Worm (Caenorhabditis elegans): Measurements from ENCODE around the gene tes-1.
A peak's percentile ranks its signal among the peaks of the same experiment; 100 is the strongest.

Gene tes-1

DNA sequence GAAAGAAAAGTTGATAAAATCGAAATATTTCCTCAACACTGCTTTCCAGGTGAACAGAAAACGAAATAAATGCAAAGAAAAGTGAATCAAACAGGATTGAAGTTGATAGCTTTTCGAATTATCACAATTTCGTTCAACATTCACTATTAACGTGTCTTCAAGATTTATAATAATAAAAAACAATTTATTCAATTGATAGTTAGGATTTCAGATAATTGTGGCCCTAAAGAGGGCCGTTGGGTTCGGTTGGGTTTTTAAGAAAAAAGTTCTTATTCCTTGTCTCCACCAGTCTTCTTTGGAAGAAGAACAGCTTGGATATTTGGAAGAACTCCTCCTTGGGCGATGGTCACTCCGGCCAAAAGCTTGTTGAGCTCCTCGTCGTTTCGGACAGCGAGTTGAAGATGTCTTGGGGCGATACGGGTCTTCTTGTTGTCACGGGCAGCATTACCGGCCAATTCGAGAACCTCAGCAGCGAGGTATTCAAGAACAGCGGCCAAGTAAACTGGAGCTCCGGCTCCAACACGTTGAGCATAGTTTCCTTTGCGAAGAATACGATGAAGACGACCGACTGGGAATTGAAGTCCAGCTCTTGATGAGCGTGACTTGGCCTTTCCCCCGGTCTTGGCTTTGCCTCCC is 34.4 kb upstream of the tes-1 start:
- TF ChIP-seq ztf-23 (GFP tag; IDR thresholded peaks at IDR 0.05) (0 out of 2 replicates have a peak, but pooled peaks have one; percentile 9), ref-1 (GFP tag; conservative IDR thresholded peaks at IDR 0.05) (peak; percentile 32; the same call in 1 of the 2 replicates), tab-1 (GFP tag; IDR thresholded peaks at IDR 0.05) (0 out of 2 replicates have a peak, but pooled peaks have one; percentile 8)

DNA sequence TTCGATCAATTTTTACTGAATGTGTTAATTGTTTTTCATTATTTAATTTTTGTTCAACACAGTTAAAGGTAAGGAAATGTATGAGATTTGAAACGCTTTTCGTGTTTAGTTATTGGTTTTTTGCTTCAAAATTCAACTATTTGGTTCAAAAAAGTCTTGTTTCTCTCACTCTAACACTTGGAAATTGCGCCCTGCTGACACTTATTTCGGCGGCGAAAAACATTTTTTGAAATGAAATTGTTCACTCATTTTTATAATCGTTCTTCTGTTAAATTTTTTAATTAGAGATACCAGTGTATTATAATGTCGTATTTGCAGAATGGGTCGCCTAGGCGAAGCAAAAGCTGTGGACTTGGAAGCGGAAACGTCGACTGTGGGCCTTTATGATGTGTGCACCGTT is 26.9 kb upstream of the tes-1 start, which contains the start of gene rod-1:
Gene rod-1, plus strand, starts transcription at position 319 of the 400 bp plus-strand sequence.
- no peak for TF ChIP-seq flt-1 (GFP tag; IDR thresholded peaks at IDR 0.05)
- no peak for TF ChIP-seq ztf-29 (GFP tag; IDR thresholded peaks at IDR 0.05)
- no peak for TF ChIP-seq ref-1 (GFP tag; conservative IDR thresholded peaks at IDR 0.05)
- no peak for TF ChIP-seq tab-1 (GFP tag; IDR thresholded peaks at IDR 0.05)
- TF ChIP-seq ztf-23 (GFP tag; IDR thresholded peaks at IDR 0.05): no peak
- TF ChIP-seq cog-1 (tag; optimal IDR thresholded peaks at IDR 0.05): no peak
- TF ChIP-seq med-1 (GFP tag; optimal IDR thresholded peaks at IDR 0.05; ENCODE audit: insufficient read depth): no peak
- TF ChIP-seq klf-2 (GFP tag; conservative IDR thresholded peaks at IDR 0.05): no peak
- no peak for TF ChIP-seq T22C8.4 (GFP tag; IDR thresholded peaks at IDR 0.05)

- TF ChIP-seq T22C8.4 (GFP tag; IDR thresholded peaks at IDR 0.05): no peak
- TF ChIP-seq ztf-29 (GFP tag; IDR thresholded peaks at IDR 0.05): no peak
- no peak for TF ChIP-seq cog-1 (tag; optimal IDR thresholded peaks at IDR 0.05)
- no peak for TF ChIP-seq med-1 (GFP tag; optimal IDR thresholded peaks at IDR 0.05; ENCODE audit: insufficient read depth)
These were observed 26.5 kb upstream of the tes-1 start for ce11 chrIV:7477697-7478096.

DNA sequence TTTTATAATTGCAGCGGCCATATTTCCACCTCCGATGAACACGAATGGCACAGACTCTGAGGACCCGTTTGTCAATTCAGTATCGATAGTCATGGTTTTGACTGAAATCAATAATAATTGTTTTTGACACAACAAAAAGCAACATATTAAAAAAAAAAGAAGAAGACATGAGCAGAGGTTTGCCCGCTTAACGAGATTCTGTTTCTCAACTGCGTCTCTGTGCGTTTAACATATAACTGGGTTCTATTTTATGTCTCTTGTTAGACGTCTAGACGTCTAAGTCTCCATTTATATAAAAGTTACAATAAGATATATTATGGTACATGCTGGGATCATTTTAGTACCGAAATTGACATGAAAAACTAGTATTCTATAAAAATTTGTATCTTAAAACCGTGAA is 26.0 kb upstream of the tes-1 start, which contains the start of gene pycr-4:
Gene pycr-4, minus strand, starts transcription at position 101 of the 400 bp plus-strand sequence.
- TF ChIP-seq klf-2 (GFP tag; conservative IDR thresholded peaks at IDR 0.05): no peak
- no peak for TF ChIP-seq ztf-23 (GFP tag; IDR thresholded peaks at IDR 0.05)
- TF ChIP-seq med-1 (GFP tag; optimal IDR thresholded peaks at IDR 0.05; ENCODE audit: insufficient read depth): no peak
- TF ChIP-seq tab-1 (GFP tag; IDR thresholded peaks at IDR 0.05): no peak
- no peak for TF ChIP-seq flt-1 (GFP tag; IDR thresholded peaks at IDR 0.05)
- no peak for TF ChIP-seq ztf-29 (GFP tag; IDR thresholded peaks at IDR 0.05)
- no peak for TF ChIP-seq cog-1 (tag; optimal IDR thresholded peaks at IDR 0.05)
- no peak for TF ChIP-seq ref-1 (GFP tag; conservative IDR thresholded peaks at IDR 0.05)
- no peak for TF ChIP-seq T22C8.4 (GFP tag; IDR thresholded peaks at IDR 0.05)

- TF ChIP-seq ztf-29 (GFP tag; IDR thresholded peaks at IDR 0.05) (no peak), flt-1 (GFP tag; IDR thresholded peaks at IDR 0.05) (no peak), tab-1 (GFP tag; IDR thresholded peaks at IDR 0.05) (no peak), klf-2 (GFP tag; conservative IDR thresholded peaks at IDR 0.05) (no peak), med-1 (GFP tag; optimal IDR thresholded peaks at IDR 0.05; ENCODE audit: insufficient read depth) (no peak), cog-1 (tag; optimal IDR thresholded peaks at IDR 0.05) (no peak)
These were observed 23.6 kb upstream of the tes-1 start, which contains the start of gene slc-25A18.2 for ce11 chrIV:7474826-7475225. Gene slc-25A18.2 (plus strand): TSS chrIV:7475041.

DNA sequence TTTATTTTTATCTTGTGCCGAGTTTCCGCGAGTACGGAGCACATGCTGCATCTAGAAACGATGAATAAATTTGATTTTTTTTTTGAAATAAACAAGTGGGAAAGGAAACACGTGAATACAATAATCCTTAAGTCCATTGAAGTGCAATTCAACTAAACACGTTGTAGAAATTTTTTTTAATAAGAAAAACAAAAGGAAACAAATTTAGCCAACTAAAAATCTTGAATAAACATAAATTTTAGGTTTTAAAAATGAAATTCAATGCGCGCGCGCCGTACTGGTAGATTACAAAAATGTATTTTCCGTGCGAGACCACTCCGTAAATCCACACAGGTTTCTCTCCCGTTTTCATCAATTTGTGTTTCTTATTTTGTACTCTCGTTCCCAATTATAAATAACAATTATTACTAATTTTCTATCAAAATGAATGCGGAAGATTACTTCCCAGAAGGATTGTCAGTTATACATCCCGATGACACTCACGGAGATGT is 22.0 kb upstream of the tes-1 start, which contains the start of the genes plk-3 and F55G1.6:
Gene plk-3, minus strand, starts transcription at position 51 of the 491 bp plus-strand sequence.
Gene F55G1.6, plus strand, starts transcription at position 359 of the 491 bp plus-strand sequence.
- TF ChIP-seq flt-1 (GFP tag; IDR thresholded peaks at IDR 0.05) (no peak), tab-1 (GFP tag; IDR thresholded peaks at IDR 0.05) (no peak), klf-2 (GFP tag; conservative IDR thresholded peaks at IDR 0.05) (no peak), ztf-29 (GFP tag; IDR thresholded peaks at IDR 0.05) (no peak)

- TF ChIP-seq flt-1 (GFP tag; IDR thresholded peaks at IDR 0.05): no peak
- TF ChIP-seq klf-2 (GFP tag; conservative IDR thresholded peaks at IDR 0.05): no peak
- no peak for TF ChIP-seq ztf-29 (GFP tag; IDR thresholded peaks at IDR 0.05)
- TF ChIP-seq tab-1 (GFP tag; IDR thresholded peaks at IDR 0.05): no peak
- TF ChIP-seq cog-1 (tag; optimal IDR thresholded peaks at IDR 0.05): no peak
- TF ChIP-seq T22C8.4 (GFP tag; IDR thresholded peaks at IDR 0.05): no peak
- TF ChIP-seq ztf-23 (GFP tag; IDR thresholded peaks at IDR 0.05): no peak
- no peak for TF ChIP-seq med-1 (GFP tag; optimal IDR thresholded peaks at IDR 0.05; ENCODE audit: insufficient read depth)
- no peak for TF ChIP-seq ref-1 (GFP tag; conservative IDR thresholded peaks at IDR 0.05)
These were observed 18.7 kb upstream of the tes-1 start, which contains the start of gene F55G1.7 for ce11 chrIV:7469782-7470413. Gene F55G1.7 (minus strand): TSS chrIV:7469832.

ce11 chrIV:7468638-7469037 is 17.4 kb upstream of the tes-1 start:
- TF ChIP-seq flt-1 (GFP tag; IDR thresholded peaks at IDR 0.05) (no peak), T22C8.4 (GFP tag; IDR thresholded peaks at IDR 0.05) (no peak), ref-1 (GFP tag; conservative IDR thresholded peaks at IDR 0.05) (no peak), cog-1 (tag; optimal IDR thresholded peaks at IDR 0.05) (no peak), ztf-23 (GFP tag; IDR thresholded peaks at IDR 0.05) (no peak), tab-1 (GFP tag; IDR thresholded peaks at IDR 0.05) (no peak), klf-2 (GFP tag; conservative IDR thresholded peaks at IDR 0.05) (no peak), ztf-29 (GFP tag; IDR thresholded peaks at IDR 0.05) (no peak), med-1 (GFP tag; optimal IDR thresholded peaks at IDR 0.05; ENCODE audit: insufficient read depth) (no peak)

DNA sequence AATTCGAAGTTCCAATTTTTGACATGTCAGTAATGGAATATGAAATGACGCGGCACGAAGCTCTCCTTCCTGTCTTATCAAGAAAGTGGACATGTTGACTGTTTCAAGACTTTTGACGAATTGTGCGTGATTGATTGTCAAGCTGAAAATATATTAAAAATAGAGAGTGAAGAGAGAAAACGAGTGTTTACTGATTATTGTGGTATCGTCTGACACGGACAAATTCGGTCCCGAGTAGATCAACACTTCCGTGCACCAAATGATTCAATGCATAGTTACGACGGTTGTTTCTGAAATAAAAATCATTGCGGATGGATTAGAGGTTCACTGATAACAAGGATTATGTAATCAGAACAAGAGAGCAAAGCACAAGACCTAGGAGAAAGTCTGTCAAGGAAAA is 15.9 kb upstream of the tes-1 start:
- no peak for TF ChIP-seq flt-1 (GFP tag; IDR thresholded peaks at IDR 0.05)
- TF ChIP-seq T22C8.4 (GFP tag; IDR thresholded peaks at IDR 0.05): no peak

- TF ChIP-seq ztf-29 (GFP tag; IDR thresholded peaks at IDR 0.05) (no peak), ztf-23 (GFP tag; IDR thresholded peaks at IDR 0.05) (no peak), klf-2 (GFP tag; conservative IDR thresholded peaks at IDR 0.05) (no peak), ref-1 (GFP tag; conservative IDR thresholded peaks at IDR 0.05) (no peak), med-1 (GFP tag; optimal IDR thresholded peaks at IDR 0.05; ENCODE audit: insufficient read depth) (no peak), tab-1 (GFP tag; IDR thresholded peaks at IDR 0.05) (no peak), T22C8.4 (GFP tag; IDR thresholded peaks at IDR 0.05) (no peak), cog-1 (tag; optimal IDR thresholded peaks at IDR 0.05) (no peak), flt-1 (GFP tag; IDR thresholded peaks at IDR 0.05) (no peak)
These were observed 14.6 kb upstream of the tes-1 start, which contains the start of gene F13B6.3 for ce11 chrIV:7465857-7466256. Gene F13B6.3 (minus strand): TSS chrIV:7465957.
